Worm (Caenorhabditis elegans) whole organism, early embryonic: ENCODE results near the gene egl-5.

Experiments used
- B0310.2 ChIP-seq: sonication (generic microtip); optimal IDR thresholded peaks from 2 replicates; lab custom pipeline; 2016; ENCODE audit warnings: mild to moderate bottlenecking, missing genetic modification characterization, missing compliant biosample characterization
- ama-1 ChIP-seq: fragments of 150-350 bp; optimal IDR thresholded peaks from 2 replicates; lab custom pipeline; 2014
- ceh-13 ChIP-seq: fragments of 200-800 bp; sonication (Bioruptor generic); optimal IDR thresholded peaks from 2 replicates; lab custom pipeline; 2018; ENCODE audit warnings: mild to moderate bottlenecking, missing genetic modification characterization, missing compliant biosample characterization
- scrt-1 ChIP-seq: fragments of 200-800 bp; sonication (Bioruptor generic); IDR thresholded peaks from 2 replicates; pipeline ENCODE4 v1.3.6; 2022; ENCODE audit warnings: missing genetic modification characterization, missing compliant biosample characterization
- tbx-11 ChIP-seq: fragments of 200-800 bp; sonication (Bioruptor generic); IDR thresholded peaks from 2 replicates; pipeline ENCODE4 v1.3.6; 2022; ENCODE audit warnings: missing genetic modification characterization, missing compliant biosample characterization
- tbx-37 ChIP-seq: fragments of 200-800 bp; sonication (Bioruptor generic); conservative IDR thresholded peaks from 2 replicates; pipeline ENCODE4 v1.3.6; 2022; ENCODE audit warnings: missing genetic modification reagents, missing genetic modification characterization, missing compliant biosample characterization

ce11 chrIII:7855468-7855867 lies 41.3 kb downstream of the egl-5 start:
- TF ChIP-seq ama-1 = no peak
- no peak for TF ChIP-seq ceh-13 (GFP tag; lab: Kevin White, UChicago)
- no peak for TF ChIP-seq scrt-1 (GFP tag; lab: Robert Waterston, UW)
- no peak for TF ChIP-seq tbx-37 (GFP tag; lab: Robert Waterston, UW)
- no peak for TF ChIP-seq tbx-11 (GFP tag; lab: Robert Waterston, UW)
- TF ChIP-seq B0310.2 (tag; lab: Kevin White, UChicago) = no peak
